Fruit fly (Drosophila melanogaster) whole organism, embryonic: Measurements from ENCODE around the gene blp.

Experiments
- Aef1 ChIP-seq: fragments of 200-800 bp; sonication (Bioruptor generic); IDR thresholded peaks from 3 replicates; pipeline ENCODE4 v1.3.6; 2022; ENCODE audit warnings: missing biosample characterization, missing genetic modification characterization
- Bgb ChIP-seq: fragments of 200-800 bp; sonication (Bioruptor generic); IDR thresholded peaks from 2 replicates; pipeline ENCODE4 v1.3.6; 2022; ENCODE audit warnings: missing biosample characterization, missing genetic modification characterization; ENCODE audit not compliant: partially characterized antibody
- CG10274 ChIP-seq: fragments of 200-800 bp; sonication (Bioruptor generic); optimal IDR thresholded peaks from 3 replicates; lab custom pipeline; 2017; ENCODE audit warnings: missing biosample characterization, mild to moderate bottlenecking, missing genetic modification characterization
- CG11695 ChIP-seq: fragments of 200-800 bp; sonication (Bioruptor generic); IDR thresholded peaks from 3 replicates; pipeline ENCODE4 v1.3.6; 2022; ENCODE audit warnings: missing biosample characterization, missing genetic modification characterization
- CG12769 ChIP-seq: fragments of 200-800 bp; sonication (Bioruptor generic); optimal IDR thresholded peaks from 2 replicates; lab custom pipeline; 2019; ENCODE audit warnings: missing biosample characterization, mild to moderate bottlenecking, missing genetic modification characterization, moderate library complexity
- CG13287 ChIP-seq: fragments of 200-800 bp; sonication (Bioruptor generic); IDR thresholded peaks from 2 replicates; pipeline ENCODE4 v1.3.6; 2022; ENCODE audit warnings: missing biosample characterization, missing genetic modification characterization; ENCODE audit not compliant: partially characterized antibody
- CG13894 ChIP-seq: fragments of 200-800 bp; sonication (Bioruptor generic); optimal IDR thresholded peaks from 3 replicates; lab custom pipeline; 2018; ENCODE audit warnings: missing biosample characterization, mild to moderate bottlenecking, missing genetic modification characterization, moderate library complexity
- CG14710 ChIP-seq: fragments of 200-800 bp; sonication (Bioruptor generic); optimal IDR thresholded peaks from 3 replicates; lab custom pipeline; 2019; ENCODE audit warnings: missing biosample characterization, mild to moderate bottlenecking, missing genetic modification characterization, moderate library complexity
- CG1603 ChIP-seq: fragments of 200-800 bp; sonication (Bioruptor generic); optimal IDR thresholded peaks from 2 replicates; lab custom pipeline; 2019; ENCODE audit warnings: missing biosample characterization, mild to moderate bottlenecking, missing genetic modification characterization, moderate library complexity
- CG17829 ChIP-seq: fragments of 200-800 bp; optimal IDR thresholded peaks from 2 replicates; lab custom pipeline; 2019; ENCODE audit warnings: missing biosample characterization, mild to moderate bottlenecking, missing genetic modification characterization, moderate library complexity
- CG18599 ChIP-seq: fragments of 200-800 bp; sonication (Bioruptor generic); optimal IDR thresholded peaks from 3 replicates; lab custom pipeline; 2017; ENCODE audit warnings: missing biosample characterization, missing genetic modification characterization, mild to moderate bottlenecking, moderate library complexity, missing genetic modification reagents
- CG18619 ChIP-seq: fragments of 200-800 bp; sonication (Bioruptor generic); optimal IDR thresholded peaks from 3 replicates; lab custom pipeline; 2017; ENCODE audit warnings: missing biosample characterization, mild to moderate bottlenecking, missing genetic modification characterization
- CG2120 ChIP-seq: fragments of 200-800 bp; sonication (Bioruptor generic); optimal IDR thresholded peaks from 3 replicates; lab custom pipeline; 2016; ENCODE audit warnings: missing biosample characterization, missing genetic modification characterization
- CG2129 ChIP-seq: fragments of 200-800 bp; sonication (Bioruptor generic); IDR thresholded peaks from 2 replicates; pipeline ENCODE4 v1.3.6; 2022; ENCODE audit warnings: missing biosample characterization, missing genetic modification characterization; ENCODE audit not compliant: partially characterized antibody
- CG30403 ChIP-seq: fragments of 200-800 bp; sonication (Bioruptor generic); optimal IDR thresholded peaks from 3 replicates; lab custom pipeline; 2016; ENCODE audit warnings: missing biosample characterization, missing genetic modification characterization
- CG33557 ChIP-seq: fragments of 200-800 bp; sonication (Bioruptor generic); optimal IDR thresholded peaks from 2 replicates; lab custom pipeline; 2019; ENCODE audit warnings: missing biosample characterization, mild to moderate bottlenecking, missing genetic modification characterization, moderate library complexity
- CG4282 ChIP-seq: fragments of 200-800 bp; sonication (Bioruptor generic); optimal IDR thresholded peaks from 2 replicates; lab custom pipeline; 2016; ENCODE audit warnings: missing biosample characterization, missing genetic modification characterization
- CG7928 ChIP-seq: fragments of 200-800 bp; sonication (Bioruptor generic); optimal IDR thresholded peaks from 2 replicates; lab custom pipeline; 2017; ENCODE audit warnings: missing biosample characterization, mild to moderate bottlenecking, missing genetic modification characterization
- CG8478 ChIP-seq: fragments of >200 bp; optimal IDR thresholded peaks from 2 replicates; lab custom pipeline; 2018
- CG8765 ChIP-seq: fragments of 200-800 bp; sonication (Bioruptor generic); IDR thresholded peaks from 2 replicates; pipeline ENCODE4 v1.3.6; 2022; ENCODE audit warnings: missing biosample characterization, missing genetic modification characterization
- CHES-1-like ChIP-seq: fragments of 200-800 bp; sonication (Bioruptor generic); optimal IDR thresholded peaks from 2 replicates; lab custom pipeline; 2016; ENCODE audit warnings: missing biosample characterization, missing genetic modification characterization
- Dll ChIP-seq: fragments of 200-800 bp; sonication (Bioruptor generic); IDR thresholded peaks from 4 replicates; pipeline ENCODE4 v1.3.6; 2022; ENCODE audit warnings: missing biosample characterization, missing genetic modification characterization; ENCODE audit not compliant: partially characterized antibody
- Doc3 ChIP-seq: fragments of 200-800 bp; sonication (Bioruptor generic); IDR thresholded peaks from 3 replicates; pipeline ENCODE4 v1.3.6; 2022; ENCODE audit warnings: missing biosample characterization, missing genetic modification characterization; ENCODE audit not compliant: partially characterized antibody
- Dref ChIP-seq: fragments of 200-800 bp; sonication (Bioruptor generic); IDR thresholded peaks from 2 replicates; pipeline ENCODE4 v1.3.6; 2022; ENCODE audit warnings: missing biosample characterization, missing genetic modification characterization
- Ets65A ChIP-seq: fragments of 200-800 bp; sonication (Bioruptor generic); peaks from one replicate; lab custom pipeline; 2016; ENCODE audit warnings: missing biosample characterization, missing genetic modification characterization
- H2.0 ChIP-seq: fragments of 200-800 bp; sonication (Bioruptor generic); IDR thresholded peaks from 2 replicates; pipeline ENCODE4 v1.3.6; 2022; ENCODE audit warnings: missing biosample characterization, missing genetic modification characterization
- Hey ChIP-seq: fragments of 200-800 bp; sonication (Bioruptor generic); optimal IDR thresholded peaks from 3 replicates; lab custom pipeline; 2018; ENCODE audit warnings: missing biosample characterization, mild to moderate bottlenecking, missing genetic modification characterization
- Hr3 ChIP-seq: fragments of 200-800 bp; sonication (Bioruptor generic); optimal IDR thresholded peaks from 3 replicates; lab custom pipeline; 2016; ENCODE audit warnings: missing biosample characterization, missing genetic modification characterization
- Max ChIP-seq: fragments of 200-800 bp; sonication (Bioruptor generic); optimal IDR thresholded peaks from 2 replicates; lab custom pipeline; 2016; ENCODE audit warnings: missing biosample characterization, mild to moderate bottlenecking, missing genetic modification characterization
- Nf-YA ChIP-seq: fragments of 200-800 bp; sonication (Bioruptor generic); IDR thresholded peaks from 2 replicates; pipeline ENCODE4 v1.3.6; 2022; ENCODE audit warnings: missing biosample characterization, missing genetic modification characterization
- Six4 ChIP-seq: fragments of 200-800 bp; sonication (Bioruptor generic); optimal IDR thresholded peaks from 2 replicates; lab custom pipeline; 2016; ENCODE audit warnings: missing biosample characterization, missing genetic modification characterization
- Vsx1 ChIP-seq: fragments of 200-800 bp; sonication (Bioruptor generic); optimal IDR thresholded peaks from 2 replicates; lab custom pipeline; 2017; ENCODE audit warnings: missing biosample characterization, mild to moderate bottlenecking, missing genetic modification characterization, missing genetic modification reagents
- Xbp1 ChIP-seq: fragments of 200-800 bp; sonication (Bioruptor generic); optimal IDR thresholded peaks from 3 replicates; lab custom pipeline; 2016; ENCODE audit warnings: missing biosample characterization, mild to moderate bottlenecking, missing genetic modification characterization
- YL-1 ChIP-seq: fragments of 200-800 bp; sonication (Bioruptor generic); optimal IDR thresholded peaks from 3 replicates; lab custom pipeline; 2017; ENCODE audit warnings: missing biosample characterization, mild to moderate bottlenecking, missing genetic modification characterization
- ato ChIP-seq: fragments of 200-800 bp; sonication (Bioruptor generic); IDR thresholded peaks from 2 replicates; pipeline ENCODE4 v1.3.6; 2022; ENCODE audit warnings: missing biosample characterization, missing genetic modification characterization; ENCODE audit not compliant: partially characterized antibody
- crc ChIP-seq: fragments of 200-800 bp; sonication (Bioruptor generic); optimal IDR thresholded peaks from 2 replicates; lab custom pipeline; 2016; ENCODE audit warnings: missing biosample characterization, missing genetic modification characterization
- da ChIP-seq: fragments of 200-800 bp; sonication (Bioruptor generic); optimal IDR thresholded peaks from 2 replicates; lab custom pipeline; 2016; ENCODE audit warnings: missing biosample characterization, missing genetic modification characterization
- dimm ChIP-seq: fragments of 200-800 bp; sonication (Bioruptor generic); IDR thresholded peaks from 2 replicates; pipeline ENCODE4 v1.3.6; 2022; ENCODE audit warnings: missing biosample characterization, missing genetic modification characterization
- ems ChIP-seq: fragments of 200-800 bp; sonication (Bioruptor generic); optimal IDR thresholded peaks from 3 replicates; lab custom pipeline; 2016; ENCODE audit warnings: missing biosample characterization, missing genetic modification characterization
- fru ChIP-seq: fragments of >200 bp; optimal IDR thresholded peaks from 2 replicates; lab custom pipeline; 2017
- grn ChIP-seq: fragments of 200-800 bp; sonication (Bioruptor generic); optimal IDR thresholded peaks from 3 replicates; lab custom pipeline; 2017; ENCODE audit warnings: missing biosample characterization, missing genetic modification characterization
- gro ChIP-seq: fragments of 200-800 bp; sonication (Bioruptor generic); optimal IDR thresholded peaks from 2 replicates; lab custom pipeline; 2016; ENCODE audit warnings: missing biosample characterization, missing genetic modification characterization
- inv ChIP-seq: fragments of 200-800 bp; sonication (Bioruptor generic); IDR thresholded peaks from 2 replicates; pipeline ENCODE4 v1.3.6; 2022; ENCODE audit warnings: missing biosample characterization, missing genetic modification characterization; ENCODE audit not compliant: partially characterized antibody
- knrl ChIP-seq: fragments of 200-800 bp; sonication (Bioruptor generic); IDR thresholded peaks from 3 replicates; pipeline ENCODE4 v1.3.6; 2022; ENCODE audit warnings: missing biosample characterization, missing genetic modification characterization; ENCODE audit not compliant: partially characterized antibody
- mld ChIP-seq: fragments of 200-800 bp; sonication (Bioruptor generic); IDR thresholded peaks from 3 replicates; pipeline ENCODE4 v1.3.6; 2022; ENCODE audit warnings: missing biosample characterization, missing genetic modification characterization; ENCODE audit not compliant: partially characterized antibody
- pho ChIP-seq: fragments of 200-800 bp; sonication (Bioruptor generic); optimal IDR thresholded peaks from 2 replicates; lab custom pipeline; 2016; ENCODE audit warnings: missing biosample characterization, missing genetic modification characterization
- row ChIP-seq: fragments of 200-800 bp; sonication (Bioruptor generic); IDR thresholded peaks from 3 replicates; pipeline ENCODE4 v1.3.6; 2022; ENCODE audit warnings: missing biosample characterization, missing genetic modification characterization
- sens ChIP-seq: fragments of 200-800 bp; sonication (Bioruptor generic); peaks from one replicate; lab custom pipeline; 2016; ENCODE audit warnings: missing biosample characterization, missing genetic modification characterization
- shn ChIP-seq: fragments of 200-800 bp; sonication (Bioruptor generic); optimal IDR thresholded peaks from 3 replicates; lab custom pipeline; 2016; ENCODE audit warnings: missing biosample characterization, missing genetic modification characterization
- stwl ChIP-seq: fragments of 200-800 bp; sonication (Bioruptor generic); optimal IDR thresholded peaks from 3 replicates; lab custom pipeline; 2018; ENCODE audit warnings: missing biosample characterization, mild to moderate bottlenecking, missing genetic modification characterization, moderate library complexity
- vnd ChIP-seq: fragments of 200-800 bp; sonication (Bioruptor generic); IDR thresholded peaks from 3 replicates; pipeline ENCODE4 v1.3.6; 2022; ENCODE audit warnings: missing biosample characterization, missing genetic modification characterization; ENCODE audit not compliant: partially characterized antibody

The blp gene

DNA sequence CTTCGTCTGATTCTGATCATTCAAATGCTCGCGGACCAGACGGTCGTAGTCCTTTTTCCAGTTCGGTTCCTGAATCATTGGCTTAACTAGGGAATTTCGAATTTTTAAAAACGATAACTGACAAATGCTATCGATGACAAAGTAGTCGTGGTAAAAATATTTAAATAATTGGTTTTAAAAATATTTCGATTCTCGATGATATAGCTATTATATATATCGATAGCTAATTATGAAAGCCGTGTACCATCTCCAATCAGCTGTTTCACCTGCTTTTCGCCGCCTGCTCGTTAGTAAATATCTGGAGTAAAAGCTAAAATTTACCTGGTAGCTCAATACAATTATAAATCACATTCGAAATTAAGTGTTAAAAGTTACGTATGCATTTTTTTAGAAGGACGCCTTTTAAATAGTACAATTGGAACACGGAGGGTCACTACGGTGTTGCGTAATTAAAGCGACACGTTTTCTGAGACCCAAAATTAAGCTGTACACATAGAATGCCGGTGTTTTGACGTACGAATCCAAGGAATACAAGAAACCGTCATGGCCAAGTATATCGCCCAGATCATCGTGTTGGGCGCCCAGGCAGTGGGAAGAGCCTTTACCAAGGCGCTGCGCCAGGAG is at the start of gene blp, which contains the start of gene CG5478 (continued):
- TF ChIP-seq crc (GFP tag; lab: Kevin White, UChicago) (no peak), da (GFP tag; lab: Kevin White, UChicago) (no peak), fru (lab: Kevin White, UChicago) (no peak), Six4 (no peak), Dll (GFP tag; lab: Robert Waterston, UW) (peak; percentile 94), CG12769 (tag; lab: Kevin White, UChicago) (peak; percentile 19), pho (GFP tag; lab: Kevin White, UChicago) (no peak), CG7928 (no peak), ato (GFP tag; lab: Robert Waterston, UW) (peak; percentile 95), Dref (peak; percentile 96), CG30403 (GFP tag; lab: Kevin White, UChicago) (no peak), YL-1 (peak; percentile 50), H2.0 (GFP tag; lab: Robert Waterston, UW) (no peak), inv (GFP tag; lab: Robert Waterston, UW) (peak; percentile 69), Xbp1 (GFP tag; lab: Kevin White, UChicago) (no peak), row (GFP tag; lab: Robert Waterston, UW) (peak; percentile 39), Bgb (GFP tag; lab: Robert Waterston, UW) (peak; percentile 93), CG1603 (tag; lab: Kevin White, UChicago) (peak; percentile 31), dimm (GFP tag; lab: Robert Waterston, UW) (no peak), Vsx1 (no peak), vnd (GFP tag; lab: Robert Waterston, UW) (peak; percentile 81), CG2129 (GFP tag; lab: Robert Waterston, UW) (peak; percentile 69), CG10274 (no peak), CG8478 (no peak), CG18599 (GFP tag; lab: Kevin White, UChicago) (no peak), Max (no peak), Aef1 (GFP tag; lab: Robert Waterston, UW) (no peak), shn (no peak), stwl (tag; lab: Kevin White, UChicago) (peak; percentile 68), CG11695 (GFP tag; lab: Robert Waterston, UW) (no peak), CG8765 (GFP tag; lab: Robert Waterston, UW) (no peak), ems (GFP tag; lab: Kevin White, UChicago) (no peak), Hey (no peak), Nf-YA (GFP tag; lab: Robert Waterston, UW) (no peak), CHES-1-like (GFP tag; lab: Kevin White, UChicago) (no peak), CG17829 (tag; lab: Kevin White, UChicago) (peak; percentile 21), sens (GFP tag; lab: Kevin White, UChicago) (peak; percentile 69), CG4282 (GFP tag; lab: Kevin White, UChicago) (no peak), grn (GFP tag; lab: Kevin White, UChicago) (no peak), CG13287 (peak; percentile 98), Doc3 (peak; percentile 92), Ets65A (GFP tag; lab: Kevin White, UChicago) (peak; percentile 3), CG2120 (no peak), mld (GFP tag; lab: Robert Waterston, UW) (peak; percentile 66; the same call in 2 of the 3 replicates), knrl (peak; percentile 78), CG13894 (tag; lab: Kevin White, UChicago) (no peak), CG33557 (GFP tag; lab: Kevin White, UChicago) (no peak), CG14710 (tag; lab: Kevin White, UChicago) (peak; percentile 15), Hr3 (no peak), gro (GFP tag; lab: Kevin White, UChicago) (no peak), CG18619 (GFP tag; lab: Kevin White, UChicago) (no peak)
